Worm (Caenorhabditis elegans) whole organism, L4 larva: Measurements from ENCODE around the gene ZK666.15.

Experiments used
- D1046.2 ChIP-seq: fragments of 200-800 bp; sonication (Bioruptor generic); IDR thresholded peaks from 2 replicates; pipeline ENCODE4 v1.3.6; 2022; ENCODE audit warnings: missing genetic modification characterization, missing compliant biosample characterization
- F26F4.8 ChIP-seq: fragments of 200-800 bp; sonication (Bioruptor generic); conservative IDR thresholded peaks from 2 replicates; pipeline ENCODE4 v1.3.6; 2022; ENCODE audit warnings: missing genetic modification characterization, missing compliant biosample characterization
- F37D6.2 ChIP-seq: sonication (generic microtip); optimal IDR thresholded peaks from 2 replicates; lab custom pipeline; 2016; ENCODE audit warnings: mild to moderate bottlenecking, missing genetic modification characterization, missing compliant biosample characterization
- F49E8.2 ChIP-seq: sonication (generic microtip); optimal IDR thresholded peaks from 2 replicates; lab custom pipeline; 2016; ENCODE audit warnings: missing compliant biosample characterization, mild to moderate bottlenecking, missing genetic modification characterization, borderline replicate concordance
- R02D3.7 ChIP-seq: fragments of 150-350 bp; sonication (generic microtip); optimal IDR thresholded peaks from 3 replicates; lab custom pipeline; 2014; ENCODE audit warnings: missing biosample characterization, missing genetic modification characterization
- T20F7.1 ChIP-seq: fragments of 200-800 bp; sonication (Bioruptor generic); optimal IDR thresholded peaks from 2 replicates; lab custom pipeline; 2018; ENCODE audit warnings: mild to moderate bottlenecking, missing genetic modification characterization, missing compliant biosample characterization
- Y105C5A.15 ChIP-seq: fragments of 200-800 bp; sonication (Bioruptor generic); IDR thresholded peaks from 2 replicates; pipeline ENCODE4 v1.3.6; 2022; ENCODE audit warnings: missing genetic modification characterization, missing compliant biosample characterization
- ZK337.2 ChIP-seq: fragments of 200-800 bp; sonication (Bioruptor generic); IDR thresholded peaks from 2 replicates; pipeline ENCODE4 v1.3.6; 2022; ENCODE audit warnings: missing genetic modification reagents, missing genetic modification characterization, missing compliant biosample characterization
- ZK546.5 ChIP-seq, 2 experiments: sonication (generic microtip); optimal IDR thresholded peaks; 2 replicates each; lab custom pipeline; 2017; ENCODE audit warnings: missing biosample characterization in 2 of 2, missing genetic modification characterization in 2 of 2
- aha-1 ChIP-seq: fragments of 150-350 bp; peaks from one replicate; lab custom pipeline; 2014; ENCODE audit warnings: missing biosample characterization, missing genetic modification characterization
- attf-4 ChIP-seq: sonication (generic microtip); optimal IDR thresholded peaks from 3 replicates; lab custom pipeline; 2017; ENCODE audit warnings: missing biosample characterization, missing genetic modification characterization
- ceh-20 ChIP-seq: fragments of 200-800 bp; sonication (Bioruptor generic); IDR thresholded peaks from 2 replicates; pipeline ENCODE4 v1.3.6; 2022; ENCODE audit warnings: missing genetic modification reagents, missing genetic modification characterization, missing compliant biosample characterization
- ceh-28 ChIP-seq: fragments of 150-350 bp; optimal IDR thresholded peaks from 2 replicates; lab custom pipeline; 2014; ENCODE audit warnings: missing biosample characterization, missing genetic modification reagents, missing genetic modification characterization
- cey-2 ChIP-seq: sonication (generic microtip); optimal IDR thresholded peaks from 3 replicates; lab custom pipeline; 2017; ENCODE audit warnings: missing genetic modification characterization, mild to moderate bottlenecking, missing compliant biosample characterization, antibody characterized with exemption, borderline replicate concordance; ENCODE audit not compliant: insufficient read depth
- daf-16 ChIP-seq, 3 experiments: sonication (generic microtip); optimal IDR thresholded peaks; 2 replicates each; lab custom pipeline; 2016 to 2017; ENCODE audit warnings: missing genetic modification characterization in 3 of 3, missing genetic modification reagents in 3 of 3, mild to moderate bottlenecking in 2 of 3, missing compliant biosample characterization in 2 of 3, missing biosample characterization in 1 of 3, moderate library complexity in 1 of 3
- daf-19 ChIP-seq: fragments of 200-800 bp; sonication (Bioruptor generic); conservative IDR thresholded peaks from 2 replicates; pipeline ENCODE4 v1.3.6; 2022; ENCODE audit warnings: missing genetic modification characterization, missing compliant biosample characterization
- daf-8 ChIP-seq: fragments of 200-800 bp; sonication (Bioruptor generic); IDR thresholded peaks from 2 replicates; pipeline ENCODE4 v1.3.6; 2022; ENCODE audit warnings: missing genetic modification characterization, missing compliant biosample characterization
- dmd-6 ChIP-seq: fragments of 200-800 bp; sonication (Bioruptor generic); IDR thresholded peaks from 2 replicates; pipeline ENCODE4 v1.3.6; 2022; ENCODE audit warnings: missing genetic modification reagents, missing genetic modification characterization, missing compliant biosample characterization
- dmd-8 ChIP-seq: fragments of 200-800 bp; sonication (Bioruptor generic); IDR thresholded peaks from 2 replicates; pipeline ENCODE4 v1.3.6; 2022; ENCODE audit warnings: missing genetic modification characterization, missing compliant biosample characterization
- dpl-1 ChIP-seq: fragments of 150-350 bp; optimal IDR thresholded peaks from 2 replicates; lab custom pipeline; 2014; ENCODE audit warnings: missing biosample characterization, missing genetic modification reagents, missing genetic modification characterization
- egl-27 ChIP-seq: sonication (generic microtip); optimal IDR thresholded peaks from 3 replicates; lab custom pipeline; 2017; ENCODE audit warnings: missing biosample characterization, missing genetic modification reagents, missing genetic modification characterization
- hlh-11 ChIP-seq: fragments of 200-800 bp; sonication (Bioruptor generic); optimal IDR thresholded peaks from 2 replicates; lab custom pipeline; 2018; ENCODE audit warnings: mild to moderate bottlenecking, missing genetic modification characterization, missing compliant biosample characterization
- hlh-30 ChIP-seq: sonication (generic microtip); optimal IDR thresholded peaks from 2 replicates; lab custom pipeline; 2017; ENCODE audit warnings: antibody characterized with exemption, mild to moderate bottlenecking, missing genetic modification characterization, missing compliant biosample characterization; ENCODE audit not compliant: insufficient read depth
- lim-7 ChIP-seq: fragments of 200-800 bp; sonication (Bioruptor generic); IDR thresholded peaks from 2 replicates; pipeline ENCODE4 v1.3.6; 2022; ENCODE audit warnings: missing genetic modification characterization, missing compliant biosample characterization
- lin-13 ChIP-seq: fragments of 150-350 bp; optimal IDR thresholded peaks from 2 replicates; lab custom pipeline; 2014; ENCODE audit warnings: missing biosample characterization, missing genetic modification reagents, missing genetic modification characterization
- lin-39 ChIP-seq: fragments of 150-350 bp; optimal IDR thresholded peaks from 2 replicates; lab custom pipeline; 2014; ENCODE audit warnings: missing biosample characterization, missing genetic modification reagents, missing genetic modification characterization
- lsy-2 ChIP-seq, 2 experiments: fragments of 150-350 bp in 1 of 2; sonication (generic microtip) in 1 of 2; optimal IDR thresholded peaks; 2 replicates each; lab custom pipeline; 2014 to 2017; ENCODE audit warnings: missing biosample characterization in 2 of 2, missing genetic modification characterization in 2 of 2
- madf-5 ChIP-seq, 2 experiments: fragments of 200-800 bp; sonication (Bioruptor generic); IDR thresholded peaks; 2 replicates each; pipeline ENCODE4 v1.3.6; 2022; ENCODE audit warnings: missing compliant biosample characterization in 2 of 2, missing genetic modification characterization in 2 of 2
- madf-9 ChIP-seq: fragments of 200-800 bp; sonication (Bioruptor generic); conservative IDR thresholded peaks from 2 replicates; pipeline ENCODE4 v1.3.6; 2022; ENCODE audit warnings: missing genetic modification reagents, missing genetic modification characterization, missing compliant biosample characterization
- mep-1 ChIP-seq: fragments of 150-350 bp; sonication (generic microtip); optimal IDR thresholded peaks from 3 replicates; lab custom pipeline; 2014; ENCODE audit warnings: missing biosample characterization, missing genetic modification characterization
- mxl-2 ChIP-seq: fragments of 200-800 bp; sonication (Bioruptor generic); conservative IDR thresholded peaks from 2 replicates; pipeline ENCODE4 v1.3.6; 2022; ENCODE audit warnings: missing genetic modification reagents, missing genetic modification characterization, missing compliant biosample characterization
- nhr-102 ChIP-seq: sonication (generic microtip); optimal IDR thresholded peaks from 2 replicates; lab custom pipeline; 2016; ENCODE audit warnings: mild to moderate bottlenecking, missing genetic modification characterization, moderate library complexity, missing compliant biosample characterization
- nhr-11 ChIP-seq: fragments of 150-350 bp; optimal IDR thresholded peaks from 2 replicates; lab custom pipeline; 2014; ENCODE audit warnings: missing biosample characterization, missing genetic modification characterization
- nhr-28 ChIP-seq: fragments of 150-350 bp; optimal IDR thresholded peaks from 2 replicates; lab custom pipeline; 2014; ENCODE audit warnings: missing biosample characterization, missing genetic modification characterization
- nhr-42 ChIP-seq: fragments of 200-800 bp; sonication (Bioruptor generic); IDR thresholded peaks from 2 replicates; pipeline ENCODE4 v1.3.6; 2022; ENCODE audit warnings: missing genetic modification characterization, missing compliant biosample characterization
- pha-4 ChIP-seq, 2 experiments: fragments of 150-350 bp in 1 of 2; fragments of 200-800 bp in 1 of 2; sonication (Bioruptor generic) in 1 of 2; IDR thresholded peaks in 1 of 2; optimal IDR thresholded peaks in 1 of 2; 2 replicates each; pipeline versions ENCODE4 v1.3.6 to Lab custom; 2014 to 2022; ENCODE audit warnings: missing genetic modification characterization in 2 of 2, missing genetic modification reagents in 2 of 2, missing biosample characterization in 1 of 2, missing compliant biosample characterization in 1 of 2
- set-16 ChIP-seq: fragments of 200-800 bp; sonication (Bioruptor generic); IDR thresholded peaks from 2 replicates; pipeline ENCODE4 v1.3.6; 2022; ENCODE audit warnings: missing genetic modification reagents, missing genetic modification characterization, missing compliant biosample characterization
- snpc-4 ChIP-seq: fragments of 150-350 bp; optimal IDR thresholded peaks from 2 replicates; lab custom pipeline; 2014; ENCODE audit warnings: missing biosample characterization, missing genetic modification characterization
- tag-97 ChIP-seq: fragments of 200-800 bp; sonication (Bioruptor generic); IDR thresholded peaks from 2 replicates; pipeline ENCODE4 v1.3.6; 2022; ENCODE audit warnings: missing genetic modification characterization, missing compliant biosample characterization
- vab-7 ChIP-seq: fragments of 200-800 bp; sonication (Bioruptor generic); IDR thresholded peaks from 2 replicates; pipeline ENCODE4 v1.3.6; 2022; ENCODE audit warnings: missing genetic modification reagents, missing genetic modification characterization, missing compliant biosample characterization
- zip-2 ChIP-seq: fragments of 150-350 bp; optimal IDR thresholded peaks from 2 replicates; lab custom pipeline; 2014; ENCODE audit warnings: missing biosample characterization, missing genetic modification characterization
- ztf-11 ChIP-seq: fragments of 150-350 bp; optimal IDR thresholded peaks from 2 replicates; lab custom pipeline; 2014; ENCODE audit warnings: missing biosample characterization, missing genetic modification characterization

The ZK666.15 gene

DNA sequence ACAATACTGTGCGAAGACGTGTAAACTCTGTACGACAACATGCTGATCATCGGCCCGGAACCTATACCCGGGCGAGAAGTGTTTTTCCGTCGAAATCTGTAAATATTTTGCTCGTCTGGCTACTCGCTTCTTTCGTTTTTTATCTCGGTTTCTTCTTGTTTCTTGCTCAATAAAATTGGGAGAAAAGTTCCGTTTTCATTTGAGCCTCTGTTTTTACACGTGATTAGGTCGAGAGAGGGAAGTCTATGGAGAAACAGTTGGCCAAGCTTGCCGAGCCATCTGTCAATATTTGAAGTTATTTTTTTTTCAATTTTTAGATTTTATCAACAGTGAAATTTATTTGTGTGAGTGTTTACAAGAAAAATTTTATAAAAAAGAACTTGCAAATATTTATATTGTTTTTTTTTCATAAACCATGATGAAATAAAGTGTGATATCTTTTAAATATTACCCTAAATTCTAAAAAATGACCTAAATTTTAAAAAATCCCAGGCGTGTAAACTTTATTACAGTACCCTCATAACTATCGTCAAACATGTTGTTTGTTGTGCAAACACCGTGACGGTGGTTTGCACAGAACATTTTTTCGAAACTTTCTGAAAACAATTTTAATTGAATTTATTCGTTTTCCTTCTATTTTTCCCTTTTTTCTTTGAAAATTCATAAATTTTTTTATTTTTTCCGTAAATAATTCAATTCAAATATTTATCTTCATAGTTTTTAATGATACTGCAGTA lies 41.7 kb upstream of the ZK666.15 start:
- TF ChIP-seq lsy-2 (tag; optimal IDR thresholded peaks at IDR 0.05; lab: Kevin White, UChicago) (peak in 1 of 2 experiments; percentile 80), F49E8.2 (tag; lab: Kevin White, UChicago) (no peak), T20F7.1 (GFP tag; lab: Kevin White, UChicago) (peak; percentile 36), ztf-11 (no peak), attf-4 (no peak), F26F4.8 (GFP tag; lab: Robert Waterston, UW) (no peak), R02D3.7 (tag; lab: Kevin White, UChicago) (no peak), daf-19 (no peak), lin-39 (tag; lab: Kevin White, UChicago) (no peak), vab-7 (GFP tag; lab: Robert Waterston, UW) (no peak), dpl-1 (GFP tag; lab: Kevin White, UChicago) (no peak), tag-97 (GFP tag; lab: Robert Waterston, UW) (no peak), nhr-102 (tag; lab: Kevin White, UChicago) (no peak), cey-2 (no peak), mep-1 (no peak), madf-9 (GFP tag; lab: Robert Waterston, UW) (no peak), daf-16 (GFP tag; optimal IDR thresholded peaks at IDR 0.05; lab: Kevin White, UChicago) (peak in 1 of 2 experiments; percentile 97), daf-16 (tag; optimal IDR thresholded peaks at IDR 0.05; lab: Kevin White, UChicago) (peak; percentile 1), daf-8 (GFP tag; lab: Robert Waterston, UW) (no peak), egl-27 (tag; lab: Kevin White, UChicago) (no peak), hlh-30 (tag; lab: Kevin White, UChicago) (peak; percentile 23), lin-13 (GFP tag; lab: Kevin White, UChicago) (no peak), mxl-2 (GFP tag; lab: Robert Waterston, UW) (no peak), lim-7 (GFP tag; lab: Robert Waterston, UW) (no peak), set-16 (GFP tag; lab: Robert Waterston, UW) (no peak), Y105C5A.15 (no peak), ceh-28 (tag; lab: Kevin White, UChicago) (no peak), snpc-4 (tag; lab: Kevin White, UChicago) (no peak), F37D6.2 (tag; lab: Kevin White, UChicago) (no peak), nhr-11 (no peak), ZK337.2 (GFP tag; lab: Robert Waterston, UW) (no peak), hlh-11 (peak; percentile 35), D1046.2 (GFP tag; lab: Robert Waterston, UW) (no peak), ceh-20 (GFP tag; lab: Robert Waterston, UW) (no peak), nhr-28 (tag; lab: Kevin White, UChicago) (no peak), zip-2 (tag; lab: Kevin White, UChicago) (no peak), dmd-8 (no peak), aha-1 (tag; lab: Kevin White, UChicago) (peak; percentile 71), nhr-42 (no peak), dmd-6 (GFP tag; lab: Robert Waterston, UW) (no peak), madf-5 (GFP tag; IDR thresholded peaks at IDR 0.05; lab: Robert Waterston, UW) (no peak), ZK546.5 (tag; optimal IDR thresholded peaks at IDR 0.05; lab: Kevin White, UChicago) (no peak), pha-4 (GFP tag; IDR thresholded peaks at IDR 0.05; lab: Robert Waterston, UW) (no peak), pha-4 (tag; optimal IDR thresholded peaks at IDR 0.05; lab: Kevin White, UChicago) (no peak)
